Worm (Caenorhabditis elegans) whole organism, young adult: ENCODE data around the gene B0034.5.

Experiments used
- F33H1.4 ChIP-seq: fragments of 200-800 bp; sonication (Bioruptor generic); IDR thresholded peaks from 2 replicates; pipeline ENCODE4 v1.3.6; 2022; ENCODE audit warnings: missing genetic modification reagents, missing genetic modification characterization, missing compliant biosample characterization
- athp-1 ChIP-seq: sonication (generic microtip); optimal IDR thresholded peaks from 2 replicates; lab custom pipeline; 2017; ENCODE audit warnings: mild to moderate bottlenecking, missing genetic modification characterization, missing compliant biosample characterization
- ceh-40 ChIP-seq: fragments of 200-800 bp; sonication (Bioruptor generic); IDR thresholded peaks from 2 replicates; pipeline ENCODE4 v1.3.6; 2022; ENCODE audit warnings: missing genetic modification characterization, missing compliant biosample characterization
- dpl-1 ChIP-seq: fragments of 150-350 bp; optimal IDR thresholded peaks from 2 replicates; lab custom pipeline; 2014; ENCODE audit warnings: missing biosample characterization, missing genetic modification reagents, missing genetic modification characterization
- nfya-1 ChIP-seq: sonication (generic microtip); optimal IDR thresholded peaks from 2 replicates; lab custom pipeline; 2017; ENCODE audit warnings: antibody characterized with exemption, missing compliant biosample characterization, missing genetic modification characterization, borderline replicate concordance; ENCODE audit not compliant: insufficient read depth
- nhr-120 ChIP-seq: fragments of 200-800 bp; sonication (Bioruptor generic); IDR thresholded peaks from 2 replicates; pipeline ENCODE4 v1.3.6; 2022; ENCODE audit warnings: missing genetic modification characterization, missing compliant biosample characterization
- snpc-1.1 ChIP-seq: sonication (generic microtip); optimal IDR thresholded peaks from 2 replicates; lab custom pipeline; 2017; ENCODE audit warnings: missing genetic modification characterization, mild to moderate bottlenecking, missing compliant biosample characterization, antibody characterized with exemption, moderate library complexity, missing genotype, missing genetic modification reagents; ENCODE audit not compliant: insufficient read depth
- snpc-4 ChIP-seq, 5 experiments: fragments of 150-350 bp in 1 of 5; sonication (generic microtip) in 4 of 5; optimal IDR thresholded peaks; 2 replicates each; lab custom pipeline; 2014 to 2018; ENCODE audit warnings: missing genetic modification characterization in 5 of 5, missing biosample characterization in 3 of 5, antibody characterized with exemption in 2 of 5, mild to moderate bottlenecking in 2 of 5, missing compliant biosample characterization in 2 of 5, missing genotype in 2 of 5, moderate library complexity in 2 of 5, missing genetic modification reagents in 1 of 5
- tbp1 ChIP-seq: fragments of 200-800 bp; sonication (Bioruptor generic); optimal IDR thresholded peaks from 2 replicates; lab custom pipeline; 2018; ENCODE audit warnings: mild to moderate bottlenecking, missing genetic modification characterization, missing compliant biosample characterization
- unc-130 ChIP-seq: sonication (generic microtip); optimal IDR thresholded peaks from 2 replicates; lab custom pipeline; 2016; ENCODE audit warnings: missing genetic modification reagents, missing genetic modification characterization, missing compliant biosample characterization
- unc-62 ChIP-seq: fragments of 150-350 bp; optimal IDR thresholded peaks from 2 replicates; lab custom pipeline; 2014; ENCODE audit warnings: missing biosample characterization, missing genetic modification reagents, missing genetic modification characterization

- TF ChIP-seq dpl-1 (GFP tag; lab: Kevin White, UChicago): no peak
- TF ChIP-seq F33H1.4 (GFP tag; lab: Robert Waterston, UW): no peak
- TF ChIP-seq tbp1: no peak
- no peak for TF ChIP-seq nfya-1 (tag; lab: Kevin White, UChicago)
- TF ChIP-seq snpc-1.1: no peak
- TF ChIP-seq unc-62 (GFP tag; lab: Kevin White, UChicago): no peak
- TF ChIP-seq snpc-4 (GFP tag; optimal IDR thresholded peaks at IDR 0.05; lab: Kevin White, UChicago): no peak
- no peak for TF ChIP-seq snpc-4 (tag; optimal IDR thresholded peaks at IDR 0.05; lab: Kevin White, UChicago)
- no peak for TF ChIP-seq unc-130 (GFP tag; lab: Kevin White, UChicago)
- TF ChIP-seq ceh-40 (GFP tag; lab: Robert Waterston, UW): no peak
- no peak for TF ChIP-seq athp-1
- no peak for TF ChIP-seq nhr-120 (GFP tag; lab: Robert Waterston, UW)
These were observed 34.0 kb downstream of the B0034.5 start, which contains the start of gene F28B12.6 for ce11 chrII:5940815-5941214.
